Fruit fly (Drosophila melanogaster): ENCODE data around the gene CG14570.

CG14570 gene

DNA sequence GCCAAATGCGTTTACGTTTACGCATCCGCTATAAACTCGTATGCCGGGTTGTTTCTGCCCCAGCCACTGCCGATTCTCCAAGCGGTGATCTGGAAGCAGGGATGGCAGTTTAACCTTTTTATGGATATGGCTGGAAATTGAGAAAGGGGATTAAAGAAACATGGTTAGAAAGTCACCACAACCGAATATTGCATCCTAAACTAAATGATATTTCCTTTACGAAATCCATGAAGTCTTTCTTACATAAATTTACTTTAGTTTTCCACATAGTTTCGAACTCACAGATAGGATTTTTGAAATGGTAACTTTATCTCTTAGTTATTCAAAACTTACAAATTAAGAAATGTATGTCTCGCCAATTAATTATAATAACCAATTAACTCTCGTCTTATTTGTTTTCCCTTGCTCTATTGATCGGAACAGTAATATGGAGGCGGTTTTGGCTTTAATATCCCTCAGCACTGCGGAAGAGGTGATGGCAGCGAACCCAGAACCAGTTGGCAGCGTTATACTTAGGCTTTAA lies 41.6 kb downstream of the CG14570 start:
- TF ChIP-seq pad (GFP tag; optimal IDR thresholded peaks at IDR 0.05), result no peak
- no peak for TF ChIP-seq CG7045 (GFP tag; optimal IDR thresholded peaks at IDR 0.05)
- TF ChIP-seq CG1620 (GFP tag; optimal IDR thresholded peaks at IDR 0.05), result no peak
- no peak for TF ChIP-seq tj (GFP tag; optimal IDR thresholded peaks at IDR 0.05)
- TF ChIP-seq CG7101 (tag; optimal IDR thresholded peaks at IDR 0.05), result no peak
- no peak for TF ChIP-seq CG11617 (GFP tag; optimal IDR thresholded peaks at IDR 0.05)
- TF ChIP-seq CG14711 (tag; optimal IDR thresholded peaks at IDR 0.05), result no peak

DNA sequence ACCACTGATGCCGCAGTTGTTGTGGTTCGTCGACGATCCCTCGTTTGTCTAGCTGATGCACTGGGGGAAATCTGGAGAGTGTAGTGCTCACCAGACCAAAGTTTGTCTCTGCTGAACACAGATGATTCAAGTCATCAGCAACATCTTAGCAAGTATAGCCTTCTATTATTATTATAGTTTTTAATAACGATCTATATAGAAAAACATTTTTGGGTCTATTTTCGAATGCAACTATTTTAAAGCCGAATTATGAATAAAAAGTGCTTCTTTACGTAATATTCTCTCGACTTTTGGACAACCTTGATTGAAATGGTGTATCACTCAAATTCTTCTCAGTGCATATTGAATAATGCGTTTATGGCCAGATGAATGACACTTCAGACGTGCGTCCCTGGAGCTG lies 44.5 kb downstream of the CG14570 start:
- TF ChIP-seq ovo (GFP tag; optimal IDR thresholded peaks at IDR 0.05) (no peak), CG5204 (GFP tag; optimal IDR thresholded peaks at IDR 0.05) (no peak), Hr96 (GFP tag; optimal IDR thresholded peaks at IDR 0.05) (no peak), CG1620 (GFP tag; optimal IDR thresholded peaks at IDR 0.05) (no peak), toe (GFP tag; optimal IDR thresholded peaks at IDR 0.05) (no peak)

DNA sequence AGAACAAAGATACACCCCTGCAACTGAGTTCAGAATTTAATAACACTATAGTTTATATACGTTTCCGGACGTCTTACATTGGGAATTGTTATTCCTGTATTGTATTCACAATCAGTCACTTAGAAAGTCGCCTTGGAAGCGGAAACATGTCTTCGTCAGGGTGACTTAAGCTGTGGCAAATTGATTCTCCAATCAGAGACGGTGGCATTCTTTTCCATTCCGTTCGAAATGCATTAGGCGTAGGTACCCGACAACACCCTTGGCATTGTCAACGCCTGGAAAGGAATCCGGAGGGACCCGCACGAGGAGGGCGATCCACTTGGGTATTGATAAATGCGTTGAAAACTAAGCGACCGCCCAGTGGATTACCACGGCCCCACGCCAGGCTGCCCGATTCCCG lies 46.3 kb downstream of the CG14570 start, which contains the start of gene Sfp78E:
Gene Sfp78E (minus strand): TSS at position 101 of the 400 bp plus-strand sequence.
- no peak for TF ChIP-seq tj (GFP tag; optimal IDR thresholded peaks at IDR 0.05)
- no peak for TF ChIP-seq CG33017 (tag; optimal IDR thresholded peaks at IDR 0.05)
- TF ChIP-seq Crg-1 (GFP tag; optimal IDR thresholded peaks at IDR 0.05), result no peak
- TF ChIP-seq CG7045 (GFP tag; optimal IDR thresholded peaks at IDR 0.05), result no peak
- TF ChIP-seq pad (GFP tag; optimal IDR thresholded peaks at IDR 0.05), result no peak
- no peak for TF ChIP-seq kay (GFP tag; ENCODE audit: borderline replicate concordance)
- TF ChIP-seq bab1 (GFP tag; optimal IDR thresholded peaks at IDR 0.05), result no peak
- no peak for TF ChIP-seq CG7101 (tag; optimal IDR thresholded peaks at IDR 0.05)
- no peak for TF ChIP-seq cnc (optimal IDR thresholded peaks at IDR 0.05)
- TF ChIP-seq Hr96 (GFP tag; optimal IDR thresholded peaks at IDR 0.05), result no peak
- no peak for TF ChIP-seq toe (GFP tag; optimal IDR thresholded peaks at IDR 0.05)
- no peak for TF ChIP-seq CG14711 (tag; optimal IDR thresholded peaks at IDR 0.05)
- TF ChIP-seq Mnt (GFP tag; optimal IDR thresholded peaks at IDR 0.05), result no peak
- TF ChIP-seq ovo (GFP tag; optimal IDR thresholded peaks at IDR 0.05), result no peak
- no peak for TF ChIP-seq CG11617 (GFP tag; optimal IDR thresholded peaks at IDR 0.05)
- no peak for TF ChIP-seq cic (GFP tag; optimal IDR thresholded peaks at IDR 0.05)

dm6 chr3L:21679687-21680086 lies 50.6 kb downstream of the CG14570 start, which contains the start of the genes Als2 and CG11248:
Gene Als2, minus strand, starts transcription at chr3L:21679755.
Gene CG11248, plus strand, starts transcription at chr3L:21680050.
- TF ChIP-seq Crg-1 (GFP tag; optimal IDR thresholded peaks at IDR 0.05) (peak; percentile 41), CG5204 (GFP tag; optimal IDR thresholded peaks at IDR 0.05) (peak; percentile 63), cic (GFP tag; optimal IDR thresholded peaks at IDR 0.05) (no peak), CG11617 (GFP tag; optimal IDR thresholded peaks at IDR 0.05) (peak; percentile 66), pad (GFP tag; optimal IDR thresholded peaks at IDR 0.05) (peak; percentile 28), CG1620 (GFP tag; optimal IDR thresholded peaks at IDR 0.05) (peak; percentile 64), Clk (GFP tag; optimal IDR thresholded peaks at IDR 0.05) (no peak), cnc (optimal IDR thresholded peaks at IDR 0.05) (no peak), CG12768 (GFP tag; optimal IDR thresholded peaks at IDR 0.05) (peak; percentile 51), CG14711 (tag; optimal IDR thresholded peaks at IDR 0.05) (peak; percentile 53), CG33017 (tag; optimal IDR thresholded peaks at IDR 0.05) (peak; percentile 17), Mnt (GFP tag; optimal IDR thresholded peaks at IDR 0.05) (peak; percentile 6), CG7101 (tag; optimal IDR thresholded peaks at IDR 0.05) (peak; percentile 52), bab1 (GFP tag; optimal IDR thresholded peaks at IDR 0.05) (peak; percentile 79), toe (GFP tag; optimal IDR thresholded peaks at IDR 0.05) (peak; percentile 82), ovo (GFP tag; optimal IDR thresholded peaks at IDR 0.05) (no peak), CG7045 (GFP tag; optimal IDR thresholded peaks at IDR 0.05) (peak; percentile 48), Hr96 (GFP tag; optimal IDR thresholded peaks at IDR 0.05) (peak; percentile 66), kay (GFP tag; ENCODE audit: borderline replicate concordance) (peak; percentile 62)
